Fruit fly (Drosophila melanogaster) Kc167 (cell line): ENCODE results near the gene GlcAT-P.

ENCODE experiments used
- h ChIP-seq: fragments of >200 bp; optimal IDR thresholded peaks from 3 replicates; lab custom pipeline; 2018; ENCODE audit warnings: missing external identifiers
- insv ChIP-seq: fragments of >200 bp; optimal IDR thresholded peaks from 3 replicates; lab custom pipeline; 2018; ENCODE audit warnings: missing external identifiers
- psq ChIP-seq: fragments of >200 bp; optimal IDR thresholded peaks from 2 replicates; lab custom pipeline; 2017; ENCODE audit warnings: missing external identifiers

dm6 chr3L:11186768-11187167, 10.6 kb downstream of the GlcAT-P start:
- TF ChIP-seq psq (lab: Kevin White, UChicago) (no peak), h (lab: Kevin White, UChicago) (no peak), insv (lab: Kevin White, UChicago) (no peak)
